Worm (Caenorhabditis elegans): ENCODE data around the gene cdc-73.

DNA sequence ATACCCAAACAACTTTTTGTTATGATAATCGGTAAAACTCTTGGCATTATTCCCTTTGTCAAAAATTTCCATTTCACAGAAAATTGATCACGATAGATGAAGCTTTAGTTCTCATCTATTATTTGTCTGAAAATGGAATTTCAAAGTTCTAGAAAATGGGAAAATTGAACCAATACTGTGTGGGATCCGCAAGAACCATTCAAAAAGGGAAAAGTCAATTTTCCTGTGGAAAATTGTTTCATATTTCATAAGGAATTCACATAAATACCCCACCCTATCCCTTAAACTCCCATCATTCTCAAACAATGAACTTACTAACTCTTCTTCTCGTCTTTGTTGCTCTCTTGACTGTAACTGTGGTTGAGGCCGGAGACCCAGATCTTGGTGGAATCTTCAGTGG is 38.5 kb downstream of the cdc-73 start, which contains the start of the genes C35B1.9 and C35B1.3:
- TF ChIP-seq unc-62 (GFP tag; optimal IDR thresholded peaks at IDR 0.05) (no peak), mab-5 (tag; optimal IDR thresholded peaks at IDR 0.05) (no peak), blmp-1 (tag; optimal IDR thresholded peaks at IDR 0.05) (no peak), mep-1 (tag; optimal IDR thresholded peaks at IDR 0.05) (no peak), nhr-76 (tag; optimal IDR thresholded peaks at IDR 0.05) (no peak), ztf-11 (tag; optimal IDR thresholded peaks at IDR 0.05) (no peak), unc-39 (tag; optimal IDR thresholded peaks at IDR 0.05) (no peak), nhr-28 (tag; optimal IDR thresholded peaks at IDR 0.05) (no peak)
